Worm (Caenorhabditis elegans) whole organism, midembryonic: ENCODE measurements around the gene ZK1320.13.

Experiments used
- T22C8.4 ChIP-seq: fragments of 200-800 bp; sonication (Bioruptor generic); IDR thresholded peaks from 2 replicates; pipeline ENCODE4 v1.3.6; 2022; ENCODE audit warnings: missing genetic modification characterization, missing compliant biosample characterization
- cog-1 ChIP-seq: sonication (generic microtip); optimal IDR thresholded peaks from 2 replicates; lab custom pipeline; 2016; ENCODE audit warnings: missing genetic modification characterization, missing compliant biosample characterization
- flt-1 ChIP-seq: fragments of 200-800 bp; sonication (Bioruptor generic); IDR thresholded peaks from 2 replicates; pipeline ENCODE4 v1.3.6; 2022; ENCODE audit warnings: missing genetic modification characterization, missing compliant biosample characterization
- klf-2 ChIP-seq: fragments of 200-800 bp; sonication (Bioruptor generic); conservative IDR thresholded peaks from 2 replicates; pipeline ENCODE4 v1.3.6; 2022; ENCODE audit warnings: missing genetic modification reagents, missing genetic modification characterization, missing compliant biosample characterization
- med-1 ChIP-seq: sonication (generic microtip); optimal IDR thresholded peaks from 2 replicates; lab custom pipeline; 2017; ENCODE audit warnings: missing genetic modification characterization, mild to moderate bottlenecking, missing compliant biosample characterization, antibody characterized with exemption, missing genetic modification reagents; ENCODE audit not compliant: insufficient read depth
- ref-1 ChIP-seq: fragments of 200-800 bp; sonication (Bioruptor generic); conservative IDR thresholded peaks from 2 replicates; pipeline ENCODE4 v1.3.6; 2022; ENCODE audit warnings: missing genetic modification reagents, missing genetic modification characterization, missing compliant biosample characterization
- tab-1 ChIP-seq: fragments of 200-800 bp; sonication (Bioruptor generic); IDR thresholded peaks from 2 replicates; pipeline ENCODE4 v1.3.6; 2022; ENCODE audit warnings: missing genetic modification characterization, missing compliant biosample characterization
- ztf-23 ChIP-seq: fragments of 200-800 bp; sonication (Bioruptor generic); IDR thresholded peaks from 2 replicates; pipeline ENCODE4 v1.3.6; 2022; ENCODE audit warnings: missing genetic modification reagents, missing genetic modification characterization, missing compliant biosample characterization

ce11 chrII:9646928-9647838 lies 33.4 kb upstream of the ZK1320.13 start, which contains the start of gene sqv-8:
- TF ChIP-seq flt-1 (GFP tag; lab: Robert Waterston, UW), result no peak
- TF ChIP-seq med-1, result no peak
- no peak for TF ChIP-seq cog-1 (tag; lab: Kevin White, UChicago)
- TF ChIP-seq klf-2 (GFP tag; lab: Robert Waterston, UW), result no peak
- peak; percentile 35; the same call in 1 of the 2 replicates for TF ChIP-seq T22C8.4 (GFP tag; lab: Robert Waterston, UW)
- TF ChIP-seq ref-1, result no peak
- TF ChIP-seq tab-1, result no peak
- TF ChIP-seq ztf-23 (GFP tag; lab: Robert Waterston, UW), result no peak
